Fruit fly (Drosophila melanogaster) whole organism, embryonic: ENCODE measurements around the gene CG6693.

ENCODE experiments used
- Aef1 ChIP-seq: fragments of 200-800 bp; sonication (Bioruptor generic); IDR thresholded peaks from 3 replicates; pipeline ENCODE4 v1.3.6; 2022; ENCODE audit warnings: missing biosample characterization, missing genetic modification characterization
- B-H2 ChIP-seq: fragments of 200-800 bp; sonication (Bioruptor generic); optimal IDR thresholded peaks from 2 replicates; lab custom pipeline; 2018; ENCODE audit warnings: missing biosample characterization, mild to moderate bottlenecking, missing genetic modification characterization
- BEAF-32 ChIP-seq: fragments of 200-800 bp; sonication (Bioruptor generic); optimal IDR thresholded peaks from 3 replicates; lab custom pipeline; 2017; ENCODE audit warnings: missing biosample characterization, missing genetic modification characterization, mild to moderate bottlenecking, moderate library complexity, missing genetic modification reagents
- CG12155 ChIP-seq: fragments of 200-800 bp; sonication (Bioruptor generic); optimal IDR thresholded peaks from 3 replicates; lab custom pipeline; 2016; ENCODE audit warnings: missing biosample characterization, missing genetic modification characterization
- CG13287 ChIP-seq: fragments of 200-800 bp; sonication (Bioruptor generic); IDR thresholded peaks from 2 replicates; pipeline ENCODE4 v1.3.6; 2022; ENCODE audit warnings: missing biosample characterization, missing genetic modification characterization; ENCODE audit not compliant: partially characterized antibody
- CG13775 ChIP-seq: fragments of 200-800 bp; sonication (Bioruptor generic); optimal IDR thresholded peaks from 3 replicates; lab custom pipeline; 2017; ENCODE audit warnings: missing biosample characterization, mild to moderate bottlenecking, missing genetic modification characterization
- CG1603 ChIP-seq: fragments of 200-800 bp; sonication (Bioruptor generic); optimal IDR thresholded peaks from 2 replicates; lab custom pipeline; 2019; ENCODE audit warnings: missing biosample characterization, mild to moderate bottlenecking, missing genetic modification characterization, moderate library complexity
- CG17186 ChIP-seq: fragments of 200-800 bp; sonication (Bioruptor generic); optimal IDR thresholded peaks from 3 replicates; lab custom pipeline; 2017; ENCODE audit warnings: missing biosample characterization, missing genetic modification reagents, missing genetic modification characterization
- CG17361 ChIP-seq: fragments of 200-800 bp; sonication (Bioruptor generic); IDR thresholded peaks from 3 replicates; pipeline ENCODE4 v1.3.6; 2022; ENCODE audit warnings: missing biosample characterization, missing genetic modification characterization
- CG18011 ChIP-seq: fragments of 200-800 bp; sonication (Bioruptor generic); optimal IDR thresholded peaks from 2 replicates; lab custom pipeline; 2017; ENCODE audit warnings: missing biosample characterization, missing genetic modification characterization, mild to moderate bottlenecking, moderate library complexity, missing genotype
- CG2120 ChIP-seq: fragments of 200-800 bp; sonication (Bioruptor generic); optimal IDR thresholded peaks from 3 replicates; lab custom pipeline; 2016; ENCODE audit warnings: missing biosample characterization, missing genetic modification characterization
- CG2712 ChIP-seq: fragments of 200-800 bp; optimal IDR thresholded peaks from 3 replicates; lab custom pipeline; 2019; ENCODE audit warnings: missing biosample characterization, mild to moderate bottlenecking, missing genetic modification characterization, moderate library complexity
- CG6254 ChIP-seq: fragments of 200-800 bp; sonication (Bioruptor generic); optimal IDR thresholded peaks from 3 replicates; lab custom pipeline; 2017; ENCODE audit warnings: mild to moderate bottlenecking, missing biosample characterization, missing genetic modification reagents, missing genetic modification characterization
- CG6813 ChIP-seq: fragments of 200-800 bp; sonication (Bioruptor generic); optimal IDR thresholded peaks from 2 replicates; lab custom pipeline; 2017; ENCODE audit warnings: missing biosample characterization, missing genetic modification characterization, mild to moderate bottlenecking, moderate library complexity, missing genetic modification reagents
- CoRest ChIP-seq: fragments of 200-800 bp; sonication (Bioruptor generic); optimal IDR thresholded peaks from 3 replicates; lab custom pipeline; 2018; ENCODE audit warnings: missing biosample characterization, mild to moderate bottlenecking, missing genetic modification characterization, moderate library complexity
- Dad ChIP-seq: fragments of 200-800 bp; sonication (Bioruptor generic); optimal IDR thresholded peaks from 3 replicates; lab custom pipeline; 2016; ENCODE audit warnings: missing biosample characterization, missing genetic modification characterization
- Elba2 ChIP-seq: fragments of 200-800 bp; sonication (Bioruptor generic); optimal IDR thresholded peaks from 3 replicates; lab custom pipeline; 2016; ENCODE audit warnings: missing biosample characterization, missing genetic modification characterization
- HHEX ChIP-seq: fragments of 200-800 bp; sonication (Bioruptor generic); optimal IDR thresholded peaks from 3 replicates; lab custom pipeline; 2017; ENCODE audit warnings: missing biosample characterization, mild to moderate bottlenecking, missing genetic modification characterization, missing genetic modification reagents
- HLH3B ChIP-seq: fragments of 200-800 bp; sonication (Bioruptor generic); IDR thresholded peaks from 2 replicates; pipeline ENCODE4 v1.3.6; 2022; ENCODE audit warnings: missing biosample characterization, missing genetic modification characterization
- HmgZ ChIP-seq: fragments of 200-800 bp; sonication (Bioruptor generic); optimal IDR thresholded peaks from 2 replicates; lab custom pipeline; 2018; ENCODE audit warnings: missing biosample characterization, mild to moderate bottlenecking, missing genetic modification characterization
- Hr3 ChIP-seq: fragments of 200-800 bp; sonication (Bioruptor generic); optimal IDR thresholded peaks from 3 replicates; lab custom pipeline; 2016; ENCODE audit warnings: missing biosample characterization, missing genetic modification characterization
- PHDP ChIP-seq: fragments of 200-800 bp; sonication (Bioruptor generic); optimal IDR thresholded peaks from 3 replicates; lab custom pipeline; 2018; ENCODE audit warnings: missing biosample characterization, mild to moderate bottlenecking, missing genetic modification characterization, moderate library complexity
- Pdp1 ChIP-seq, 2 experiments: fragments of 200-800 bp; sonication (Bioruptor generic); optimal IDR thresholded peaks; 3 replicates each; lab custom pipeline; 2016; ENCODE audit warnings: missing biosample characterization in 2 of 2, missing genetic modification characterization in 2 of 2, mild to moderate bottlenecking in 1 of 2, moderate library complexity in 1 of 2
- Rfx ChIP-seq: fragments of 200-800 bp; sonication (Bioruptor generic); IDR thresholded peaks from 2 replicates; pipeline ENCODE4 v1.3.6; 2022; ENCODE audit warnings: missing biosample characterization, missing genetic modification characterization
- Ssrp ChIP-seq: fragments of 200-800 bp; sonication (Bioruptor generic); optimal IDR thresholded peaks from 2 replicates; lab custom pipeline; 2018; ENCODE audit warnings: missing biosample characterization, mild to moderate bottlenecking, missing genetic modification characterization, moderate library complexity
- Taf1 ChIP-seq: fragments of 200-800 bp; sonication (Bioruptor generic); IDR thresholded peaks from 2 replicates; pipeline ENCODE4 v1.3.6; 2022; ENCODE audit warnings: missing biosample characterization, missing genetic modification characterization
- Vsx1 ChIP-seq: fragments of 200-800 bp; sonication (Bioruptor generic); optimal IDR thresholded peaks from 2 replicates; lab custom pipeline; 2017; ENCODE audit warnings: missing biosample characterization, mild to moderate bottlenecking, missing genetic modification characterization, missing genetic modification reagents
- YL-1 ChIP-seq: fragments of 200-800 bp; sonication (Bioruptor generic); optimal IDR thresholded peaks from 3 replicates; lab custom pipeline; 2017; ENCODE audit warnings: missing biosample characterization, mild to moderate bottlenecking, missing genetic modification characterization
- ase ChIP-seq: fragments of 200-800 bp; sonication (Bioruptor generic); IDR thresholded peaks from 3 replicates; pipeline ENCODE4 v1.3.6; 2022; ENCODE audit warnings: missing biosample characterization, missing genetic modification characterization
- ato ChIP-seq: fragments of 200-800 bp; sonication (Bioruptor generic); IDR thresholded peaks from 2 replicates; pipeline ENCODE4 v1.3.6; 2022; ENCODE audit warnings: missing biosample characterization, missing genetic modification characterization; ENCODE audit not compliant: partially characterized antibody
- cas ChIP-seq: fragments of 200-800 bp; sonication (Bioruptor generic); IDR thresholded peaks from 2 replicates; pipeline ENCODE4 v1.3.6; 2022; ENCODE audit warnings: missing biosample characterization, missing genetic modification characterization
- crol ChIP-seq: fragments of 200-800 bp; sonication (Bioruptor generic); IDR thresholded peaks from 2 replicates; pipeline ENCODE4 v1.3.6; 2022; ENCODE audit warnings: missing biosample characterization, missing genetic modification characterization
- dan ChIP-seq: fragments of 200-800 bp; sonication (Bioruptor generic); IDR thresholded peaks from 2 replicates; pipeline ENCODE4 v1.3.6; 2022; ENCODE audit warnings: missing biosample characterization, missing genetic modification characterization
- danr ChIP-seq: fragments of 200-800 bp; sonication (Bioruptor generic); IDR thresholded peaks from 2 replicates; pipeline ENCODE4 v1.3.6; 2022; ENCODE audit warnings: missing biosample characterization, missing genetic modification characterization
- ewg ChIP-seq: fragments of 200-800 bp; sonication (Bioruptor generic); optimal IDR thresholded peaks from 3 replicates; lab custom pipeline; 2017; ENCODE audit warnings: mild to moderate bottlenecking, missing biosample characterization, missing genetic modification reagents, missing genetic modification characterization
- gfzf ChIP-seq: fragments of 200-800 bp; sonication (Bioruptor generic); optimal IDR thresholded peaks from 2 replicates; lab custom pipeline; 2016; ENCODE audit warnings: missing biosample characterization, mild to moderate bottlenecking, missing genetic modification characterization, moderate library complexity
- grn ChIP-seq: fragments of 200-800 bp; sonication (Bioruptor generic); optimal IDR thresholded peaks from 3 replicates; lab custom pipeline; 2017; ENCODE audit warnings: missing biosample characterization, missing genetic modification characterization
- inv ChIP-seq: fragments of 200-800 bp; sonication (Bioruptor generic); IDR thresholded peaks from 2 replicates; pipeline ENCODE4 v1.3.6; 2022; ENCODE audit warnings: missing biosample characterization, missing genetic modification characterization; ENCODE audit not compliant: partially characterized antibody
- kay ChIP-seq: fragments of 200-800 bp; sonication (Bioruptor generic); optimal IDR thresholded peaks from 2 replicates; lab custom pipeline; 2016; ENCODE audit warnings: missing biosample characterization, missing genetic modification characterization
- nerfin-2 ChIP-seq: fragments of 200-800 bp; sonication (Bioruptor generic); IDR thresholded peaks from 2 replicates; pipeline ENCODE4 v1.3.6; 2022; ENCODE audit warnings: missing biosample characterization, missing genetic modification characterization; ENCODE audit not compliant: partially characterized antibody
- nmo ChIP-seq: fragments of 200-800 bp; sonication (Bioruptor generic); optimal IDR thresholded peaks from 2 replicates; lab custom pipeline; 2018; ENCODE audit warnings: missing biosample characterization, mild to moderate bottlenecking, missing genetic modification characterization, moderate library complexity
- phol ChIP-seq: fragments of 200-800 bp; sonication (Bioruptor generic); optimal IDR thresholded peaks from 3 replicates; lab custom pipeline; 2018; ENCODE audit warnings: missing biosample characterization, mild to moderate bottlenecking, missing genetic modification characterization, moderate library complexity
- run ChIP-seq: fragments of 200-800 bp; sonication (Bioruptor generic); optimal IDR thresholded peaks from 3 replicates; lab custom pipeline; 2018; ENCODE audit warnings: missing biosample characterization, mild to moderate bottlenecking, missing genetic modification characterization
- so ChIP-seq: fragments of 200-800 bp; sonication (Bioruptor generic); IDR thresholded peaks from 3 replicates; pipeline ENCODE4 v1.3.6; 2022; ENCODE audit warnings: missing biosample characterization, missing genetic modification characterization
- sr ChIP-seq: fragments of 200-800 bp; sonication (Bioruptor generic); IDR thresholded peaks from 3 replicates; pipeline ENCODE4 v1.3.6; 2022; ENCODE audit warnings: missing biosample characterization, missing genetic modification characterization
- ssp ChIP-seq: fragments of 200-800 bp; sonication (Bioruptor generic); IDR thresholded peaks from 2 replicates; pipeline ENCODE4 v1.3.6; 2022; ENCODE audit warnings: missing biosample characterization, missing genetic modification characterization
- sug ChIP-seq: fragments of 200-800 bp; optimal IDR thresholded peaks from 2 replicates; lab custom pipeline; 2019; ENCODE audit warnings: missing biosample characterization, mild to moderate bottlenecking, missing genetic modification characterization, moderate library complexity
- tap ChIP-seq: fragments of 200-800 bp; optimal IDR thresholded peaks from 3 replicates; lab custom pipeline; 2019; ENCODE audit warnings: missing biosample characterization, mild to moderate bottlenecking, missing genetic modification characterization, moderate library complexity
- tio ChIP-seq: fragments of 200-800 bp; sonication (Bioruptor generic); optimal IDR thresholded peaks from 2 replicates; lab custom pipeline; 2017; ENCODE audit warnings: missing biosample characterization, missing genetic modification characterization, inconsistent platforms

Gene CG6693

DNA sequence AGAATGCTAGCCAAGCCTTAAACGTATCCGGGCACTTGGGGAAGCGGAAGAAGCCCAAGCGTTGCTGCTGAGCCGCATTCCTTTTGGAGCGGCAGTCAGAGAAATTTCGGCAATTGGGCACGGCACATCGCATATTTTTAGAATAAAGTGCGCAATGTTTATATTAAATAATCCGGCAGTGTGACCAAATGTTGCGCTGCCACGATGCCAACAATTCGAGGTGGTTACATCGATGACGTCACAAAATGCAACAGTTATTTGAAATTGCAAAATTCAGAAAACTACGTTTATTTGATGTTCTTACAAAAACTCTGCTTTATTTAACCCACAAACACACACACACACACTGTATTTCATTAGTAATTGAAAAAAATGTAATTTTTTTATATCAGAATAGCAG lies 1.6 kb downstream of the CG6693 start, which contains the start of gene CG6689 (continued):
- peak; percentile 21 for TF ChIP-seq CoRest (tag; lab: Kevin White, UChicago)
- TF ChIP-seq HmgZ (tag; lab: Kevin White, UChicago) = peak; percentile 64
- TF ChIP-seq Aef1 (GFP tag; lab: Robert Waterston, UW) = no peak
- TF ChIP-seq Dad (GFP tag; lab: Kevin White, UChicago) = no peak
- TF ChIP-seq BEAF-32 (GFP tag; lab: Kevin White, UChicago) = peak; percentile 31
- TF ChIP-seq phol (tag; lab: Kevin White, UChicago) = peak; percentile 28
- TF ChIP-seq CG2712 (tag; lab: Kevin White, UChicago) = peak; percentile 5
- TF ChIP-seq CG2120 (GFP tag; lab: Kevin White, UChicago) = peak; percentile 20
- TF ChIP-seq Elba2 (GFP tag; lab: Kevin White, UChicago) = peak; percentile 48
- no peak for TF ChIP-seq sr (GFP tag; lab: Robert Waterston, UW)
- TF ChIP-seq tap (tag; lab: Kevin White, UChicago) = no peak
- TF ChIP-seq ewg (GFP tag; lab: Kevin White, UChicago) = peak; percentile 37
- TF ChIP-seq Pdp1 (GFP tag; optimal IDR thresholded peaks at IDR 0.05; lab: Kevin White, UChicago) = peak in 1 of 2 experiments; percentile 98
- peak; percentile 79 for TF ChIP-seq ssp (GFP tag; lab: Robert Waterston, UW)
- no peak for TF ChIP-seq Taf1
- TF ChIP-seq YL-1 (GFP tag; lab: Kevin White, UChicago) = peak; percentile 59
- peak; percentile 26 for TF ChIP-seq CG13775 (GFP tag; lab: Kevin White, UChicago)
- no peak for TF ChIP-seq Hr3 (GFP tag; lab: Kevin White, UChicago)
- TF ChIP-seq gfzf = peak; percentile 66
- 0 out of 2 replicates have a peak, but pooled peaks have one; percentile 28 for TF ChIP-seq inv (GFP tag; lab: Robert Waterston, UW)
- peak; percentile 36; the same call in 1 of the 2 replicates for TF ChIP-seq CG13287 (GFP tag; lab: Robert Waterston, UW)
- peak; percentile 15 for TF ChIP-seq B-H2 (GFP tag; lab: Kevin White, UChicago)
- peak; percentile 92 for TF ChIP-seq CG17186 (GFP tag; lab: Kevin White, UChicago)
- peak; percentile 19 for TF ChIP-seq nmo (GFP tag; lab: Kevin White, UChicago)
- TF ChIP-seq sug (tag; lab: Kevin White, UChicago) = peak; percentile 25
- TF ChIP-seq Rfx (GFP tag; lab: Robert Waterston, UW) = 0 out of 2 replicates have a peak, but pooled peaks have one; percentile 24
- TF ChIP-seq CG1603 = peak; percentile 51

DNA sequence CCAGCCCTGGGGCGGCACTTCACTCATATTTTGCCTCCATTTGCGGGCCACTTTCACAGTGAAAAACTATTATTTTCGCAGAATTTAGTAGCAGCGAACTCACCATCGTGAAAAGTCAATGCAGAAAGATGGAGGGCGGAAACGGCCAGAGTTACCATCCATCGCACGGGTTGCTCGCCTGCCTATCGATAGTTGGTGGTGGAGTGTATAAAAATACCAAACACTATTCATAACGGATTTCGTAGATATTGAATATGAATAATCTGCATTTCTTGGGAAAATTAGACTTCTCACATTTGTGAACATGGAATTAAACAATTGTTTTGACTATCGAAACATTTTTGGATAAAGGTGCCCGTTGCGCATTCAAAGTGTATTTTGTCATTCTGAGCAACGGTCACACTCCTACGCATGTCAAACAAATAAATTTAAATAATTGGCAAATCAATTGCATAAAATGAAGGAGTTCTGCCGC lies 5.2 kb downstream of the CG6693 start, which contains the start of the genes RpS25 and CG4820:
TSS of gene RpS25 (minus strand) at position 132 of the 475 bp plus-strand sequence.
TSS of gene CG4820 (plus strand) at position 380 of the 475 bp plus-strand sequence.
- TF ChIP-seq so (GFP tag; lab: Robert Waterston, UW) (peak; percentile 85), crol (GFP tag; lab: Robert Waterston, UW) (peak; percentile 49), ato (peak; percentile 64), run (tag; lab: Kevin White, UChicago) (peak; percentile 84), CG6254 (GFP tag; lab: Kevin White, UChicago) (peak; percentile 74), HHEX (GFP tag; lab: Kevin White, UChicago) (peak; percentile 95), kay (GFP tag; lab: Kevin White, UChicago) (peak; percentile 24), dan (no peak), CG17361 (GFP tag; lab: Robert Waterston, UW) (peak; percentile 88), CG12155 (GFP tag; lab: Kevin White, UChicago) (peak; percentile 68), CG6813 (GFP tag; lab: Kevin White, UChicago) (peak; percentile 92), nerfin-2 (GFP tag; lab: Robert Waterston, UW) (peak; percentile 72), HLH3B (GFP tag; lab: Robert Waterston, UW) (peak; percentile 82), Vsx1 (GFP tag; lab: Kevin White, UChicago) (peak; percentile 90), ase (GFP tag; lab: Robert Waterston, UW) (peak; percentile 77), danr (GFP tag; lab: Robert Waterston, UW) (peak; percentile 58; the same call in 1 of the 2 replicates), cas (peak; percentile 69), PHDP (tag; lab: Kevin White, UChicago) (peak; percentile 91), grn (peak; percentile 76), CG18011 (GFP tag; lab: Kevin White, UChicago) (peak; percentile 84), Ssrp (tag; lab: Kevin White, UChicago) (peak; percentile 81), tio (GFP tag; lab: Kevin White, UChicago) (no peak)
